Fruit fly (Drosophila melanogaster): ENCODE measurements around the gene Nhe2.

The Nhe2 gene

DNA sequence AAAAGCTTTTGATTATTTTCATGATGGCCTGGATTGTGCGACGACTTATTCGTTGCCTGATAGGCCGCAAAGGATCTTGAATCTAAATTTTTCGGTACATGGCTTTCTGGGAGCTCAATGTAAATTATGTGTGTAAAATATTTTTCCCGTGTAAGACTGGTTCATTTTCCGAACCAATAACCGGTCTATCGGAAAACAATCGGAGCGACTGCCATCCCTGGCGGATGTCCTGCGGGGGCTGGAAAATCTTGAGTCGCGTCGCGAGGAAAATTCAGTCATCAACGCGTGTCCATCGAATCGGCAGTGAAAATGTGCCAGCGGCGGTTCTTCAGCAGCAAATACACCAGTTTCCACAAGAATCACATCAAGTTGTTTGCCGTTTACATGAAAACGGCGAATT is at the start of gene Nhe2, which contains the start of gene CG46307 (continued):
- TF ChIP-seq zen (tag; optimal IDR thresholded peaks at IDR 0.05) (no peak), CG32532 (GFP tag; IDR thresholded peaks at IDR 0.05) (no peak), CG3995 (GFP tag; optimal IDR thresholded peaks at IDR 0.05) (no peak), CG12942 (GFP tag; optimal IDR thresholded peaks at IDR 0.05) (no peak), Dbx (GFP tag; IDR thresholded peaks at IDR 0.05) (no peak), CG10274 (GFP tag; optimal IDR thresholded peaks at IDR 0.05) (no peak), ems (GFP tag; optimal IDR thresholded peaks at IDR 0.05) (no peak), CG12071 (GFP tag; optimal IDR thresholded peaks at IDR 0.05) (no peak), CG1792 (GFP tag; optimal IDR thresholded peaks at IDR 0.05) (no peak), oc (tag; optimal IDR thresholded peaks at IDR 0.05) (no peak), Lim3 (GFP tag; IDR thresholded peaks at IDR 0.05) (no peak), CG12744 (GFP tag; optimal IDR thresholded peaks at IDR 0.05) (no peak), Blimp-1 (GFP tag; optimal IDR thresholded peaks at IDR 0.05) (no peak), fu2 (GFP tag; optimal IDR thresholded peaks at IDR 0.05) (no peak), CG12659 (GFP tag; optimal IDR thresholded peaks at IDR 0.05) (peak; percentile 22), CG16815 (GFP tag; optimal IDR thresholded peaks at IDR 0.05) (no peak), amos (GFP tag; IDR thresholded peaks at IDR 0.05; ENCODE audit: partially characterized antibody) (peak; percentile 38; the same call in 1 of the 2 replicates), CG1603 (tag; optimal IDR thresholded peaks at IDR 0.05) (peak; percentile 35), dm (GFP tag; optimal IDR thresholded peaks at IDR 0.05) (no peak), CG7271 (tag; optimal IDR thresholded peaks at IDR 0.05) (no peak), CG12219 (GFP tag; optimal IDR thresholded peaks at IDR 0.05) (no peak), CG12104 (GFP tag; optimal IDR thresholded peaks at IDR 0.05) (no peak), Spps (tag; optimal IDR thresholded peaks at IDR 0.05) (no peak), CG5180 (GFP tag; optimal IDR thresholded peaks at IDR 0.05) (no peak), Hr51 (GFP tag; optimal IDR thresholded peaks at IDR 0.05) (no peak), ind (GFP tag; optimal IDR thresholded peaks at IDR 0.05) (no peak), CG11695 (GFP tag; IDR thresholded peaks at IDR 0.05) (no peak), gt (GFP tag; IDR thresholded peaks at IDR 0.05) (no peak), lbe (GFP tag; optimal IDR thresholded peaks at IDR 0.05) (no peak), CG31441 (GFP tag; IDR thresholded peaks at IDR 0.05) (no peak), phol (tag; optimal IDR thresholded peaks at IDR 0.05) (peak; percentile 10), CG15601 (tag; optimal IDR thresholded peaks at IDR 0.05) (no peak), CkIIα-i1 (GFP tag; IDR thresholded peaks at IDR 0.05) (no peak), CG17912 (GFP tag; optimal IDR thresholded peaks at IDR 0.05) (no peak), CG10147 (GFP tag; optimal IDR thresholded peaks at IDR 0.05) (no peak), CG18262 (tag; optimal IDR thresholded peaks at IDR 0.05) (peak; percentile 0), jigr1 (GFP tag; IDR thresholded peaks at IDR 0.05) (no peak), Gug (GFP tag; IDR thresholded peaks at IDR 0.05) (no peak), Deaf1 (tag; optimal IDR thresholded peaks at IDR 0.05) (peak; percentile 17), CG18599 (GFP tag; optimal IDR thresholded peaks at IDR 0.05) (no peak), slbo (GFP tag; IDR thresholded peaks at IDR 0.05) (0 out of 2 replicates have a peak, but pooled peaks have one; percentile 16), Max (GFP tag; optimal IDR thresholded peaks at IDR 0.05) (no peak), aop (GFP tag; IDR thresholded peaks at IDR 0.05) (no peak), CG15479 (GFP tag; optimal IDR thresholded peaks at IDR 0.05) (no peak), pho (GFP tag; optimal IDR thresholded peaks at IDR 0.05) (no peak), eve (GFP tag; optimal IDR thresholded peaks at IDR 0.05) (no peak), wor (GFP tag; IDR thresholded peaks at IDR 0.05) (no peak), org-1 (GFP tag; optimal IDR thresholded peaks at IDR 0.05) (no peak), CG11247 (GFP tag; IDR thresholded peaks at IDR 0.05) (no peak), gfzf (GFP tag; optimal IDR thresholded peaks at IDR 0.05) (peak; percentile 36), row (GFP tag; IDR thresholded peaks at IDR 0.05) (peak; percentile 55), CG2712 (tag; optimal IDR thresholded peaks at IDR 0.05) (peak; percentile 15)

Data from whole organism, embryonic.